Fruit fly (Drosophila melanogaster) whole organism, embryonic: ENCODE data around the gene Oatp74D.
A peak's percentile ranks its signal among the peaks of the same experiment; 100 is the strongest.

Experiments used
- Antp ChIP-seq: fragments of 200-800 bp; sonication (Bioruptor generic); optimal IDR thresholded peaks from 3 replicates; lab custom pipeline; 2016; ENCODE audit warnings: missing biosample characterization, missing genetic modification characterization
- B-H2 ChIP-seq: fragments of 200-800 bp; sonication (Bioruptor generic); optimal IDR thresholded peaks from 2 replicates; lab custom pipeline; 2018; ENCODE audit warnings: missing biosample characterization, mild to moderate bottlenecking, missing genetic modification characterization
- Bdp1 ChIP-seq: fragments of 200-800 bp; sonication (Bioruptor generic); optimal IDR thresholded peaks from 3 replicates; lab custom pipeline; 2016; ENCODE audit warnings: missing biosample characterization, missing genetic modification characterization
- CG10274 ChIP-seq: fragments of 200-800 bp; sonication (Bioruptor generic); optimal IDR thresholded peaks from 3 replicates; lab custom pipeline; 2017; ENCODE audit warnings: missing biosample characterization, mild to moderate bottlenecking, missing genetic modification characterization
- CG10462 ChIP-seq: fragments of 200-800 bp; sonication (Bioruptor generic); optimal IDR thresholded peaks from 2 replicates; lab custom pipeline; 2016; ENCODE audit warnings: missing biosample characterization, missing genetic modification characterization
- CG10959 ChIP-seq: fragments of 200-800 bp; sonication (Bioruptor generic); IDR thresholded peaks from 2 replicates; pipeline ENCODE4 v1.3.6; 2022; ENCODE audit warnings: missing biosample characterization, missing genetic modification characterization
- CG11398 ChIP-seq: fragments of 200-800 bp; sonication (Bioruptor generic); optimal IDR thresholded peaks from 2 replicates; lab custom pipeline; 2016; ENCODE audit warnings: missing biosample characterization, missing genetic modification characterization
- CG11696 ChIP-seq: fragments of 200-800 bp; sonication (Bioruptor generic); IDR thresholded peaks from 2 replicates; pipeline ENCODE4 v1.3.6; 2022; ENCODE audit warnings: missing biosample characterization, missing genetic modification characterization
- CG12744 ChIP-seq: fragments of 200-800 bp; sonication (Bioruptor generic); optimal IDR thresholded peaks from 2 replicates; lab custom pipeline; 2016; ENCODE audit warnings: missing biosample characterization, missing genetic modification characterization
- CG14014 ChIP-seq: fragments of 200-800 bp; sonication (Bioruptor generic); IDR thresholded peaks from 2 replicates; pipeline ENCODE4 v1.3.6; 2022; ENCODE audit warnings: missing biosample characterization, missing genetic modification characterization
- CG15269 ChIP-seq: fragments of 200-800 bp; sonication (Bioruptor generic); optimal IDR thresholded peaks from 2 replicates; lab custom pipeline; 2018; ENCODE audit warnings: missing biosample characterization, mild to moderate bottlenecking, missing genetic modification characterization, moderate library complexity
- CG15479 ChIP-seq: fragments of 200-800 bp; sonication (Bioruptor generic); optimal IDR thresholded peaks from 3 replicates; lab custom pipeline; 2019; ENCODE audit warnings: missing biosample characterization, mild to moderate bottlenecking, missing genetic modification characterization, moderate library complexity
- CG1602 ChIP-seq: fragments of 200-800 bp; sonication (Bioruptor generic); optimal IDR thresholded peaks from 3 replicates; lab custom pipeline; 2016; ENCODE audit warnings: missing biosample characterization, missing genetic modification characterization
- CG16779 ChIP-seq: fragments of 200-800 bp; sonication (Bioruptor generic); IDR thresholded peaks from 2 replicates; pipeline ENCODE4 v1.3.6; 2022; ENCODE audit warnings: missing biosample characterization, missing genetic modification characterization
- CG3726 ChIP-seq: fragments of 200-800 bp; sonication (Bioruptor generic); IDR thresholded peaks from 3 replicates; pipeline ENCODE4, ENCODE4 v1.3.6; 2022; ENCODE audit warnings: missing biosample characterization, missing genetic modification characterization
- CG3838 ChIP-seq: fragments of 200-800 bp; sonication (Bioruptor generic); optimal IDR thresholded peaks from 3 replicates; lab custom pipeline; 2016; ENCODE audit warnings: missing biosample characterization, missing genetic modification characterization
- CG7271 ChIP-seq: fragments of 200-800 bp; sonication (Bioruptor generic); optimal IDR thresholded peaks from 2 replicates; lab custom pipeline; 2018; ENCODE audit warnings: missing biosample characterization, mild to moderate bottlenecking, missing genetic modification characterization, moderate library complexity
- CG9876 ChIP-seq: fragments of 200-800 bp; sonication (Bioruptor generic); optimal IDR thresholded peaks from 2 replicates; lab custom pipeline; 2016; ENCODE audit warnings: missing biosample characterization, missing genetic modification characterization
- CHES-1-like ChIP-seq: fragments of 200-800 bp; sonication (Bioruptor generic); optimal IDR thresholded peaks from 2 replicates; lab custom pipeline; 2016; ENCODE audit warnings: missing biosample characterization, missing genetic modification characterization
- Dad ChIP-seq: fragments of 200-800 bp; sonication (Bioruptor generic); optimal IDR thresholded peaks from 3 replicates; lab custom pipeline; 2016; ENCODE audit warnings: missing biosample characterization, missing genetic modification characterization
- Deaf1 ChIP-seq: fragments of 200-800 bp; optimal IDR thresholded peaks from 3 replicates; lab custom pipeline; 2019; ENCODE audit warnings: missing biosample characterization, mild to moderate bottlenecking, missing genetic modification characterization, moderate library complexity
- HLHmδ ChIP-seq: fragments of 200-800 bp; sonication (Bioruptor generic); optimal IDR thresholded peaks from 2 replicates; lab custom pipeline; 2018; ENCODE audit warnings: missing biosample characterization, mild to moderate bottlenecking, missing genetic modification characterization, moderate library complexity
- Lpt ChIP-seq: fragments of >200 bp; optimal IDR thresholded peaks from 2 replicates; lab custom pipeline; 2018; ENCODE audit warnings: missing biosample characterization, missing genetic modification characterization
- MBD-R2 ChIP-seq: fragments of 200-800 bp; sonication (Bioruptor generic); IDR thresholded peaks from 2 replicates; pipeline ENCODE4 v1.3.6; 2022; ENCODE audit warnings: missing biosample characterization, missing genetic modification characterization
- MESR4 ChIP-seq: fragments of 200-800 bp; sonication (Bioruptor generic); optimal IDR thresholded peaks from 2 replicates; lab custom pipeline; 2018; ENCODE audit warnings: missing biosample characterization, mild to moderate bottlenecking, missing genetic modification characterization, moderate library complexity
- NC2α ChIP-seq: fragments of 200-800 bp; sonication (Bioruptor generic); optimal IDR thresholded peaks from 2 replicates; lab custom pipeline; 2016; ENCODE audit warnings: missing biosample characterization, missing genetic modification characterization
- Oaz ChIP-seq: fragments of 200-800 bp; sonication (Bioruptor generic); IDR thresholded peaks from 2 replicates; pipeline ENCODE4 v1.3.6; 2022; ENCODE audit warnings: missing biosample characterization, missing genetic modification characterization
- Pdp1 ChIP-seq, 2 experiments: fragments of 200-800 bp; sonication (Bioruptor generic); optimal IDR thresholded peaks; 3 replicates each; lab custom pipeline; 2016; ENCODE audit warnings: missing biosample characterization in 2 of 2, missing genetic modification characterization in 2 of 2, mild to moderate bottlenecking in 1 of 2, moderate library complexity in 1 of 2
- Xbp1 ChIP-seq: fragments of 200-800 bp; sonication (Bioruptor generic); optimal IDR thresholded peaks from 3 replicates; lab custom pipeline; 2016; ENCODE audit warnings: missing biosample characterization, mild to moderate bottlenecking, missing genetic modification characterization
- ara ChIP-seq: fragments of 200-800 bp; sonication (Bioruptor generic); IDR thresholded peaks from 2 replicates; pipeline ENCODE4 v1.3.6; 2022; ENCODE audit warnings: missing biosample characterization, missing genetic modification characterization
- crp ChIP-seq, 2 experiments: fragments of 200-800 bp; sonication (Bioruptor generic); optimal IDR thresholded peaks; 2 replicates in 1 of 2; 3 replicates in 1 of 2; lab custom pipeline; 2017; ENCODE audit warnings: missing biosample characterization in 2 of 2, missing genetic modification characterization in 2 of 2, mild to moderate bottlenecking in 1 of 2, moderate library complexity in 1 of 2
- dmrt11E ChIP-seq: fragments of 200-800 bp; sonication (Bioruptor generic); optimal IDR thresholded peaks from 3 replicates; lab custom pipeline; 2018; ENCODE audit warnings: missing biosample characterization, mild to moderate bottlenecking, missing genetic modification characterization, moderate library complexity
- en ChIP-seq: fragments of 200-800 bp; sonication (Bioruptor generic); optimal IDR thresholded peaks from 2 replicates; lab custom pipeline; 2016; ENCODE audit warnings: missing biosample characterization, missing genetic modification characterization
- eve ChIP-seq, 2 experiments: fragments of >200 bp; optimal IDR thresholded peaks; 2 replicates each; lab custom pipeline; 2017; ENCODE audit warnings: missing biosample characterization in 2 of 2, missing genetic modification characterization in 2 of 2
- gfzf ChIP-seq: fragments of 200-800 bp; sonication (Bioruptor generic); optimal IDR thresholded peaks from 2 replicates; lab custom pipeline; 2016; ENCODE audit warnings: missing biosample characterization, mild to moderate bottlenecking, missing genetic modification characterization, moderate library complexity
- kni ChIP-seq: fragments of 200-800 bp; sonication (Bioruptor generic); optimal IDR thresholded peaks from 3 replicates; lab custom pipeline; 2017; ENCODE audit warnings: mild to moderate bottlenecking, missing biosample characterization, missing genetic modification reagents, missing genetic modification characterization
- maf-S ChIP-seq: fragments of 200-800 bp; sonication (Bioruptor generic); optimal IDR thresholded peaks from 2 replicates; lab custom pipeline; 2016; ENCODE audit warnings: missing biosample characterization, missing genetic modification characterization
- peb ChIP-seq: fragments of 200-800 bp; sonication (Bioruptor generic); IDR thresholded peaks from 2 replicates; pipeline ENCODE4 v1.3.6; 2022; ENCODE audit warnings: missing biosample characterization, missing genetic modification characterization
- row ChIP-seq: fragments of 200-800 bp; sonication (Bioruptor generic); IDR thresholded peaks from 3 replicates; pipeline ENCODE4 v1.3.6; 2022; ENCODE audit warnings: missing biosample characterization, missing genetic modification characterization
- sens-2 ChIP-seq: fragments of 200-800 bp; sonication (Bioruptor generic); IDR thresholded peaks from 2 replicates; pipeline ENCODE4 v1.3.6; 2022; ENCODE audit warnings: missing biosample characterization, missing genetic modification characterization
- shn ChIP-seq: fragments of 200-800 bp; sonication (Bioruptor generic); optimal IDR thresholded peaks from 3 replicates; lab custom pipeline; 2016; ENCODE audit warnings: missing biosample characterization, missing genetic modification characterization
- slbo ChIP-seq: fragments of 200-800 bp; sonication (Bioruptor generic); IDR thresholded peaks from 2 replicates; pipeline ENCODE4 v1.3.6; 2022; ENCODE audit warnings: missing biosample characterization, missing genetic modification characterization
- slp2 ChIP-seq: fragments of 200-800 bp; sonication (Bioruptor generic); optimal IDR thresholded peaks from 2 replicates; lab custom pipeline; 2016; ENCODE audit warnings: missing biosample characterization, missing genetic modification characterization
- stc ChIP-seq: fragments of 200-800 bp; sonication (Bioruptor generic); IDR thresholded peaks from 2 replicates; pipeline ENCODE4 v1.3.6; 2022; ENCODE audit warnings: missing biosample characterization, missing genetic modification characterization
- trh ChIP-seq: fragments of 200-800 bp; sonication (Bioruptor generic); optimal IDR thresholded peaks from 2 replicates; lab custom pipeline; 2016; ENCODE audit warnings: missing biosample characterization, missing genetic modification characterization
- tx ChIP-seq: fragments of 200-800 bp; sonication (Bioruptor generic); optimal IDR thresholded peaks from 2 replicates; lab custom pipeline; 2016; ENCODE audit warnings: missing biosample characterization, missing genetic modification characterization
- usp ChIP-seq: fragments of >200 bp; optimal IDR thresholded peaks from 2 replicates; lab custom pipeline; 2017; ENCODE audit warnings: missing biosample characterization, missing genetic modification characterization
- wor ChIP-seq: fragments of 200-800 bp; sonication (Bioruptor generic); IDR thresholded peaks from 2 replicates; pipeline ENCODE4 v1.3.6; 2022; ENCODE audit warnings: missing biosample characterization, missing genetic modification characterization
- z ChIP-seq: fragments of 200-800 bp; sonication (Bioruptor generic); IDR thresholded peaks from 3 replicates; pipeline ENCODE4 v1.3.6; 2022; ENCODE audit warnings: missing biosample characterization, missing genetic modification characterization

Gene Oatp74D

dm6 chr3L:17476496-17476895, 10.4 kb upstream of the Oatp74D start (continued):
- TF ChIP-seq row (GFP tag; lab: Robert Waterston, UW) (no peak), ara (GFP tag; lab: Robert Waterston, UW) (no peak), CG14014 (GFP tag; lab: Robert Waterston, UW) (no peak), CG10462 (GFP tag; lab: Kevin White, UChicago) (no peak), dmrt11E (tag; lab: Kevin White, UChicago) (no peak), CG1602 (GFP tag; lab: Kevin White, UChicago) (no peak), z (GFP tag; lab: Robert Waterston, UW) (no peak), wor (no peak), Oaz (GFP tag; lab: Robert Waterston, UW) (no peak), slbo (GFP tag; lab: Robert Waterston, UW) (0 out of 2 replicates have a peak, but pooled peaks have one; percentile 13), slp2 (GFP tag; lab: Kevin White, UChicago) (no peak), CG3838 (GFP tag; lab: Kevin White, UChicago) (no peak), B-H2 (no peak), CG15479 (GFP tag; lab: Kevin White, UChicago) (no peak), MBD-R2 (no peak), CHES-1-like (GFP tag; lab: Kevin White, UChicago) (no peak), NC2α (GFP tag; lab: Kevin White, UChicago) (no peak), crp (GFP tag; optimal IDR thresholded peaks at IDR 0.05; lab: Kevin White, UChicago) (no peak)

- TF ChIP-seq Dad (GFP tag; lab: Kevin White, UChicago) (no peak), Pdp1 (GFP tag; optimal IDR thresholded peaks at IDR 0.05; lab: Kevin White, UChicago) (peak in 1 of 2 experiments; percentile 50)
Measured at dm6 chr3L:17478826-17479225, 8.1 kb upstream of the Oatp74D start, which contains the start of the genes CG13733 and qjt. Gene CG13733 (minus strand): TSS chr3L:17478926. Gene qjt (plus strand): TSS chr3L:17479096.

dm6 chr3L:17485280-17485792, 1.6 kb upstream of the Oatp74D start:
- TF ChIP-seq CG9876 (GFP tag; lab: Kevin White, UChicago) = peak; percentile 42
- no peak for TF ChIP-seq Lpt
- TF ChIP-seq MESR4 = peak; percentile 19
- peak; percentile 48 for TF ChIP-seq en (GFP tag; lab: Kevin White, UChicago)
- TF ChIP-seq trh (GFP tag; lab: Kevin White, UChicago) = peak; percentile 61
- TF ChIP-seq CG10274 = peak; percentile 57
- TF ChIP-seq HLHmδ (GFP tag; lab: Kevin White, UChicago) = peak; percentile 99
- TF ChIP-seq Xbp1 (GFP tag; lab: Kevin White, UChicago) = peak; percentile 44
- TF ChIP-seq tx (GFP tag; lab: Kevin White, UChicago) = no peak
- peak; percentile 35 for TF ChIP-seq Bdp1
- no peak for TF ChIP-seq peb (GFP tag; lab: Robert Waterston, UW)
- TF ChIP-seq stc (GFP tag; lab: Robert Waterston, UW) = peak; percentile 66; the same call in 1 of the 2 replicates
- no peak for TF ChIP-seq CG15269 (tag; lab: Kevin White, UChicago)
- TF ChIP-seq sens-2 = peak; percentile 68; the same call in 1 of the 2 replicates
- no peak for TF ChIP-seq usp (GFP tag; lab: Kevin White, UChicago)
- no peak; the same call in 2 of the 3 replicates for TF ChIP-seq CG3726 (GFP tag; lab: Robert Waterston, UW)
- peak; percentile 58; the same call in 1 of the 2 replicates for TF ChIP-seq CG10959 (GFP tag; lab: Robert Waterston, UW)
- peak; percentile 54; the same call in 2 of the 3 replicates for TF ChIP-seq row (GFP tag; lab: Robert Waterston, UW)
- TF ChIP-seq CG11696 (GFP tag; lab: Robert Waterston, UW) = no peak
- TF ChIP-seq shn (GFP tag; lab: Kevin White, UChicago) = peak; percentile 38
- peak; percentile 48 for TF ChIP-seq Antp
- TF ChIP-seq CG11398 (GFP tag; lab: Kevin White, UChicago) = peak; percentile 64
- peak; percentile 34 for TF ChIP-seq maf-S
- TF ChIP-seq gfzf (GFP tag; lab: Kevin White, UChicago) = no peak
- TF ChIP-seq CG12744 (GFP tag; lab: Kevin White, UChicago) = peak; percentile 1
- peak in 1 of 2 experiments; percentile 70 for TF ChIP-seq eve (GFP tag; optimal IDR thresholded peaks at IDR 0.05; lab: Kevin White, UChicago)
- no peak for TF ChIP-seq CG16779 (GFP tag; lab: Robert Waterston, UW)
- TF ChIP-seq kni (GFP tag; lab: Kevin White, UChicago) = peak; percentile 95
- TF ChIP-seq CG7271 (tag; lab: Kevin White, UChicago) = peak; percentile 56
- peak; percentile 4 for TF ChIP-seq Deaf1
